ENCODE assay signal across 1 fruit fly cellular context in the genomic region with DNA sequence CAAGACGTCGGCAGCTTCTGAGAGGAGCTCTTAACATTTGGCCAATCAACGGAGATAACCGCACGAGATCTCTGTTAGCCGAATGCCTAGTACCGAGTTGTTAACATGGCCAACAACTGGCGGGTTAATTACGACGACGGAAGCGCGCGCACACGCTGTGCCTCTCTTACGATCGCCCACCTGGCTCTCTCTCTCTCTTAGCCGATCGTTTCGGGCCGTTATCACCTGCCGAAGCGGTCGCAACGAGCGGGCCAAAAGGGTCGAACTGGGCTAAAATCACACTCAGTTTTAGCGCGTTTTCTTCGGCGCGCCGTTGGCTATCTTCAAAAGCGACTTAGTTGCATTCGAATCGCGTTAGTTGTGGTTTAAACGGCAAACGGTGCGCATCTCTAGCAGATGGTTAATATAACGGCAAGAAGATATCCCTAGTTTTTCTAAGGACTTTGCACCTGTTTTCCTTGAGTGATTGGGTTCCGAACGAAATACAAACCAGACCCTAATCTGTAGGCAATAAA.
A peak's percentile ranks its signal among the peaks of the same experiment; 100 is the strongest.
TF ChIP-seq lines count a peak whose summit lies in the region.

A gene (plus strand): TSS at position 345 of the 515 bp plus-strand sequence.

TF ChIP-seq in whole organism, embryonic, 481 proteins besides CTCF, POLR2A, EP300 and RAD21 (continued from another document):
- TF ChIP-seq CG4424 (GFP tag; optimal IDR thresholded peaks at IDR 0.05; lab: Kevin White, UChicago) (no peak), Eip74EF (GFP tag; optimal IDR thresholded peaks at IDR 0.05; lab: Kevin White, UChicago) (peak in 1 of 2 experiments; percentile 20), insv (GFP tag; optimal IDR thresholded peaks at IDR 0.05; lab: Kevin White, UChicago) (no peak), ci (GFP tag; IDR thresholded peaks at IDR 0.05; lab: Robert Waterston, UW) (0 out of 3 replicates have a peak, but pooled peaks have one; percentile 17), Mrtf (GFP tag; IDR thresholded peaks at IDR 0.05; lab: Robert Waterston, UW) (no peak), Jarid2 (GFP tag; optimal IDR thresholded peaks at IDR 0.05; lab: Kevin White, UChicago) (peak; percentile 9), sens-2 (GFP tag; IDR thresholded peaks at IDR 0.05; lab: Robert Waterston, UW) (no peak)
TF ChIP-seq in whole organism, embryonic: peak in this region for 11.
